Worm (Caenorhabditis elegans): Measurements from ENCODE around the gene C23H3.2.

Gene C23H3.2

DNA sequence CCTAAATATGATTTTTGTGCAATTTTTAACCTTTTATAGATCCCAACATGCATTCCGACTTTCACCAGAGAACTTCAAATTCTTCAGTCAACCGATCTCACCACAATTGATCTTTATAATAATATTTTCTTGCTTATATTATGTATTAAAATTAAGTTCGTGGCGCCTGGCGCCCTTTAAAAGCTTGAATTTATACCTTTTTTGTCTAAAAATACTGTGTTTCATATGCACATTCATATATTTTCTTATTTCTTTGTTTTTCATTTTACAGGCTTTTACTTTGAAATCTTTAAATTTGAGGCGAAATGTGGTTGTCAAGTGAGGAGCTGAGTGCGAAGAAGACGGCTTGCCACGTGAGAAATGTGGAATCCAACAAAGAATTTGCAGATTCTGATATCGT, 16.4 kb upstream of the C23H3.2 start, which contains the start of gene rpoa-49:
Gene rpoa-49, plus strand, starts transcription at position 301 of the 400 bp plus-strand sequence.
- no peak for TF ChIP-seq unc-62 (GFP tag; optimal IDR thresholded peaks at IDR 0.05)

DNA sequence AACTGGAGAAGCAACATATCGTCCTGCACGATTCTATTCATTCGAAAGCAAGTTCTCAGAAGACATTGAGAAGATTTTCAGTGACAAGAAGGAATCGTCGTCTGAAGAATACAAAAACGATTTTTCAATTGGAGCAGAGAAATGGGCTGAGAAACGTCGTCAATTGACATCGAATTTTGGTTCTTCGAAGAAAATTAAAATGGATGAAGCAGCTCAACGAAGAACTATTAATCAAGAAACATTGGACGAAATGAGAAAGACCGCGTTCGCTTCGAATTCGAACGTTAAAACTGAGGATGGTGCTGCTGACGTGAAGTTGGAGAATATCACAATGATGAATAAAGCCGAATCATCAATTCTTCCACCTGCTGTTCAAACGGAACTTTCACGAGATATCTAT, 15.0 kb upstream of the C23H3.2 start, which contains the start of gene rpt-4:
Gene rpt-4, minus strand, starts transcription at position 101 of the 400 bp plus-strand sequence.
- no peak for TF ChIP-seq unc-62 (GFP tag; optimal IDR thresholded peaks at IDR 0.05)

DNA sequence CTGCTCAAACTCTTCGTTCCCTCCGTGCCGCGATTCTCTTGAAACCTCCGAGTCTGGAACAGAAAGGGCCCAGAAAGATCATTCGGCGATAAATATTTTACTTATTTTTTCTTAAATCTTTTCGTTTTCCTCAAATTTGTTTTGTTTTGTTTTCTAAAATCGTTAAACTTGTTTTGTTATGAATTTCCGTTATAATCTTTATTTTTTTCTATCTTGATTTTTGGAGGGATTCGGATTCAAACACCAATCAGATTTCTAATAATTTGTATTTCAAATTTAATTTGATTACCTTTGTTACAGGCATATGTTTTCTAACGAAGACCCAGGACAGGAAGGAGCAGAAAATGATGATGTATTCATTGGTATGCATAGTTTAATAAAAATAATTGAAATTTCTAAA, 13.8 kb upstream of the C23H3.2 start, which contains the start of gene C23H3.5:
Gene C23H3.5, plus strand, starts transcription at position 301 of the 400 bp plus-strand sequence.
- TF ChIP-seq unc-62 (GFP tag; optimal IDR thresholded peaks at IDR 0.05), result no peak

DNA sequence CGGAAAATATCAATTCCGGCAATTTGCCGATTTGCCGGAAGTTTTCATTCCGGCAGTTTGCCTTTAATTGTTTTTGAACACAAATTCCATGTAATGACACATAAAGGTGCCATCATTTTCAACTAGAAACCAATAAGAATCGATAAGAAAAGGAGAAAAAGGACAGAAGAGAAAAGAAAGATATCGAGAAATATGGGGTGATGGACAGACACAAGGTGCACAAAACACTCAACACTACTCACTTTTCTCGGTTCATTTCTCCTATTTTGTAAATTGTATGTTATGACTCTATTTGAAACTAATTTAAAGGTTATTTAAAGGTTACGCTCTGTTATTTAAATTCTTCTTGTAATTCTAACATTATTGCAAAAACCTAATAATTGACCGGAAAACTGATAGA, 10.3 kb upstream of the C23H3.2 start:
- no peak for TF ChIP-seq unc-62 (GFP tag; optimal IDR thresholded peaks at IDR 0.05)

DNA sequence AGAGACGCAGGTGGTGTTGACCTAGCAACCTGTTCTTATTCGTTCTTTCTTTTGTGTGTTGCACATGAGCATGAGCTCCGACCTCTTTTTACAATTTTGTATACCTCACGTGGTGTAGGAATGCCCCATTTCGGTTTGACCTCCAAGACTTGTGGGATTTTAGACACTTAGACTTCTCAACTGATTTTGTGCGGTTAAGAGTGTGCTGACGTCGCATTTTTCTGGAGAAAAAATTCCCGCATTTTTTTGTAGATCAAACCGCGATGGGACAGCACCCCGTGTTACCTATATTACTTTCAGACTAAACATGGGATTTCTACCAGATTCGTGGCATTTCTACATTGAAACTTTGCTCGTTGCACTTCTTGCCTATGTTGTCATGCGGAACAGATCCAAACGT, 9.8 kb upstream of the C23H3.2 start, which contains the start of gene sptl-1:
Gene sptl-1, plus strand, starts transcription at position 301 of the 400 bp plus-strand sequence.
- TF ChIP-seq unc-62 (GFP tag; optimal IDR thresholded peaks at IDR 0.05), result no peak

DNA sequence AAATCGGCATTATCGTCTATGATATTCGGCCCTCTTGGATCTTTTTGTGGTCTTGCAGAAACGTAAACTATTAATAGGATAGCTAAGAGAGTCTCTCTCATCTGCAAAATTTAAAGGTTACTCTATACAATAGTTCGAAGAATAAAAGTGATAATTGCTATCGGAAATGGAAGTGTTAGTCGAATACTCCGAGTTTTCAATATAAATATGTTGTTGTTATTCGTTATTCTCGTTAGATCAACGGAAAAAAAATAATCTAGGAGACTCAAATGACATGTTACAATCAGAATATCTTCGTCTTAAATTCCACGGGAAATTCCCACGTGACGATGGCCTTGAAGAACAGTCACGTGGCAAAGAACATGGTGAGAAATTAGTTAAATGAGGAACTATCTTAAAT, 5.9 kb upstream of the C23H3.2 start, which contains the start of gene tre-5:
Gene tre-5, minus strand, starts transcription at position 101 of the 400 bp plus-strand sequence.
- TF ChIP-seq unc-62 (GFP tag; optimal IDR thresholded peaks at IDR 0.05), result no peak

DNA sequence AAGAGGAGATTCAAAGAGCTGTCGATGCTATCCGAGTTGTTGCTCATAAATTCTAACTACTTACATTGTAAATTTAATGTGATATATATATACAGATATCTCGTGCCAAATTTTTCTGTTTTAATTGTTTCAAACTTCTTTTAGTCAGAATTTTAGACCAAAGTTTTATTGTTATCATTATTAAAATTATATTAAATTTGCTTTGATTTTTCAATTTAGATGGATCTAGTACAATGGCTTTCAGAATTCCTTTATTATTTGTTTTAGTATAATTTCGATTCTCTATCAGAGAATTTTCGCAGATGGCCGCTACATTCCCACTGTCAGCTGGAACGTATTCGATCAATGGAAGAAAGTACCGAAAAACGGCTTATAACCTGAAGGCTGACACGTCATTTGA, 3.7 kb upstream of the C23H3.2 start, which contains the start of gene ascc-1:
Gene ascc-1, plus strand, starts transcription at position 301 of the 400 bp plus-strand sequence.
- no peak for TF ChIP-seq unc-62 (GFP tag; optimal IDR thresholded peaks at IDR 0.05)

DNA sequence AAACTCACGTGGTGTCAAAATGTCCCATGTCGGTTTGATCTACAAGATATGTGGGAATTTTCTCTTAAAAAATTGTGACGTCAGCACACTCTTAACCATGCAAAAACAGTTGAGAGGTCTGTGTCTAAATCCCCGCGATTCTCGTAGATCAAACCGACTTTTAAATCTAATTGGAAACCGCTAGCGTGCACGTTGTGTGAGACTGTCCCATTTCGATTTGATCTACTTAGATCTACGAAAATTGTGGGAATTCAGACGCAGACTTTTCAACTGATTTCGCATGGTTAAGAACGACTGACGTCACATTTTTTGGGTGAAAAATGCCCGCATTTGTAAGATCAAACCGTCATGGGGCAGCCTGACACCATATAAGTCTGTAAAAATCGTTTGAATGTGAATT, 3.2 kb upstream of the C23H3.2 start:
- TF ChIP-seq unc-62 (GFP tag; optimal IDR thresholded peaks at IDR 0.05), result no peak

DNA sequence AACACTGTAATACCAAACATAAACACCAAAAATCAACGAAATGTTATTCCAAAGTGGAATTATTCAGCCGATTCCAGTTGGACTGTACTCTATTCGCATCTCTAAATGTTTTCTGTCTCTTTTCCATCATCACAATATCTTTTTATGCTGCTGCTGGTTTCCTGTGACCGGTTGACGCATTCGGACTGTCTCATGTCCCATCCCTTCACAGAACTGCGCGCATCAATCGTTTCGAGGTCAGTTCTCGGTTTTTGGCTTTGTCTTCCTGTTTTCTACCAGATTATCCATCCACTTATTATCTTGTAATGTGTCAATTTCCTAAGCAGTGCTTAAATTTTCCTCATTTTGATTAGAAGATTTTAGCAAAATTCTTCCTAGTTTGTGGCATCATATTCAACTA, 1.1 kb upstream of the C23H3.2 start:
- no peak for TF ChIP-seq unc-62 (GFP tag; optimal IDR thresholded peaks at IDR 0.05)

DNA sequence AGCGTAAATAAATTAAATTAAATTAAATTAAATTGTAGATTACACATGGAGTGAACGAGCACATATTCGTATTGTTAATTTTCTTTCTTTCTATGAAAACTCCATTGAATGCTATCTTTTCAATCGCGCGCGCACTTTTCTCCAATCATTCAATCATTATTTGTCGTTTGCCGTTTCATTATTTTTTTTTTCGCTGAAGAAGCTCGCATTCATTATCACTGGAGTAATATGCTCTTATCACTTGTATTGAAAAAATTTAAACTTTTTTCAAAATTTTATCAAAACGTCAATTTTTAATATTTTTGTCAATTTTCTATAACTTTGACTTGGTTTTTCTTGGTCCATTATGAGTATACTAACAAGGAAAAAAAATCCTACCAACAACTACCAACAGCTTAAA, 4.4 kb downstream of the C23H3.2 start:
- no peak for TF ChIP-seq unc-62 (GFP tag; optimal IDR thresholded peaks at IDR 0.05)

DNA sequence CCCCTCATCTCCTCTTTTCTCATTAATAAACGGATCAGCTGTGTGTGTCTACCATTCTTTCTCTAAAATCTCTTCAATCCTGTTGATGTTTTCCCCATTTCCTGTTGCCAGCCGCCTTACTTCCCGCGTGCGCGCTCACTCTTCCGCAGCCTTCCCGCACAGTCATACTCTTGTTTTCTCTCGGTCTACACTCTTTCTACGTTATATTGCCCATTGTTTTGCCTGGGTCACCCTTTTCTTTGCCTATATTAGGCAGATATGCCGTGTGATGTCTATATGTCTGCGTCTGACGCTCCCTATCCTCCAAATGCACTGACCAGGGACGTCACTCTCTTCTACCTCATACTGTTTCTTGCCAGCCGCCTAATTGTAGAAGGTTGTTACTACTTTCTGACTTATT, 5.2 kb downstream of the C23H3.2 start:
- TF ChIP-seq unc-62 (GFP tag; optimal IDR thresholded peaks at IDR 0.05), result no peak

DNA sequence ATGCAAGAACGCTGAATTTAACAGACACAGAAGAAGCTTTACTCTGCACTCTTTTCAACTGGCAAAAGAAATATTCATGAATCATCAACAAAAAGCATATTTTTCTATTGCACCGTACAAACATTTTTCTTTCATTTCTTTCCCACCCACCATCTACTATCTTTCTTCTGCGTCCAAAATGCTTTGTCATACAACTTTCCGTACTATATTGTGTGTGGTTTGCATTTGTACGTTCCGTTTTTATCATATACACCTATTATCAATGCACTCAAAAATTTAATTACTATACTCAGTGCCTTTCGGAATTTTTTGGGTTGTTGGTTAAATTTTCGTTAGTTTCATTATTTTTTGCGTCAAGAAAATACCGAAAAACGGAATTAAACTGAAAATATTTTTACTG, 6.5 kb downstream of the C23H3.2 start:
- TF ChIP-seq unc-62 (GFP tag; optimal IDR thresholded peaks at IDR 0.05), result no peak

DNA sequence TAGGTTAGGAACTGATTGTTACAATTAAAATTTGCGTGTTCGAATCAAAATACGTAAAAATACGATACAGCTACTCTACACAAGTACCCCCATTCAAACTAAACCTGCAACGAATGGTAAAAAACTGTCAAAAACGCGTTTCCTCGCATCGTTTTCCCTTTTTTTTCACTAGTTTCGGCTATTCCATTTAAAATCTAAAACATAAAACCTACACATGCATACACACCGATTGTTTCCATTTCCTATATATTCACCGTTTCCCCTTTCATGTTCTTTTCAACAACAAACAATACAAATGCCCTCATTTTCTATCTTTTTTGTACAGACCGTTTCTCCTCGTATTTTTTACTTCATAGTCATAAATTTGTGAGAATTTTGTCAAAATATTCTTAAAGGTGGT, 7.6 kb downstream of the C23H3.2 start:
- TF ChIP-seq unc-62 (GFP tag; optimal IDR thresholded peaks at IDR 0.05), result no peak

DNA sequence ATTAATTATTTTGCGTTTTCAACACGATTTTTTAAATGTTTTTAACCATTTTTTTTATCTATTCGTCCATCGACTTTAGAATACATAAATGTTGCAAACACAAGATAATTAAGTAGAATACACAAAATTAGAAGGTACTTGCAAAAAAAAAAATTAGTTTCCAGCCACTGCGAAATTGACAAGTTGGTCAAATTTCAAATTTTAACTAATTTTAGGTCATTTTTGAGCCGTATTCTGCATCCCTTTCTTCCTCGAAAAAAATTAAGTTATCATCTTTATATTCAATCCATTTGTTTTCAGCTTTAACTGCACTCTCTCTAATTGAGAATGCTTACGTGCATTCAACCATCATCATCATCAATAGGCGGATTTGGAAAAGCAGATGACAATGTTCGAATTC, 8.2 kb downstream of the C23H3.2 start, which contains the start of gene egl-26:
Gene egl-26, plus strand, starts transcription at position 301 of the 400 bp plus-strand sequence.
- no peak for TF ChIP-seq unc-62 (GFP tag; optimal IDR thresholded peaks at IDR 0.05)

DNA sequence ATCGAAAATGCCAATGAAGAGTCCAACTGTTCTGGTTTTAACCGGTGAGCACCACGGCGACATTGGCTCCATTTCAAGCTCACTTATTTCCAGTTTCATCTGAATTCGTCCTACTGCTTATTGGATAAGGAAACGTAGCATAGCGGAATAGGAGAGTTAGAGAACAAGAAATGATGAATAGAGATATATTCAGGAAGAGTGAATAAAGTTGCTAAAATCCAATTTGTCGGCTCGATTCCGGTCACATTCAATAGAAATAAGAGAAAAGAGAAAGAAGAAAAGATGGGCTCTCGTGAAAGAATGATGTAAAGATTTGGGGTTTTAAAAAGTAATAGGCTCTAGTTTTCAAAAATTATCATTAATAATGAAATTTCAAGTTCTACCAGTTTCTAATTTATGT, 12.2 kb downstream of the C23H3.2 start:
- TF ChIP-seq unc-62 (GFP tag; optimal IDR thresholded peaks at IDR 0.05), result no peak

DNA sequence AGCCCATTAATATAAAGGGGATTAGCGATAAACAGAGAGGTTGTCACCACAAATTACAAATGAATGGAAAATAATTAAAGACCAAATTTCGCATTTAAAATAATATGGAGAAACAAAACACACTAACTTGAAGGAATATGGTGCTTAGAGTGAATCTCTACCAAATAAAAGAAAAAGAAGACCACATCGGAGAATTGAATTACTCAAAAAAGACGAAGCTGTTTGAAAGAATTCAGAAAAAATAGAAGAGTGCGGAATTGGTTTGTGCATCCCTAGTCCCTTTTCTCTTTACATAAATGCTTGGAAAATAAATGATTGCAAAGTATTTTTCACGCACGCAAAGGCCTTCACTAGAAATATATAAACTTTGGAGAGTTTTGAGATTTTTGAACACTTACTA, 12.8 kb downstream of the C23H3.2 start:
- TF ChIP-seq unc-62 (GFP tag; optimal IDR thresholded peaks at IDR 0.05), result no peak

DNA sequence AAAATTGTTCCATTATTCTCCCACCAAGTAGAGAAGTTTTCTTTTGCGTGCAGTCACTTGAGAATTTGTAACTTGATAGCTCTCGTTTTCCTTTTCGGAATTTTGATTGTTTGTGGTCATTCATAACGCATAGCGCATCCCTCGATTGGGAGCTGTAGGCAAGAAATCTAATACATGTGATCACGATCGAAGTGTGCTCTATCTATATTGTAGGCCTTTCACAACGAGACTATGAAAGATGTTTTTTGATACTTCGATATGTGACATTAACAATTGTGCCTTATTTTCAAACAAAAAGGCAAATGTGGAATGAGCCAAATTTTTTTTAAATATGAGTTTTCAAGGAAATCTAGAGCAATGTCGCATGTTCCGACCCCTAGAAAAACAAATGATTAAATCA, 14.7 kb downstream of the C23H3.2 start:
- TF ChIP-seq unc-62 (GFP tag; optimal IDR thresholded peaks at IDR 0.05), result no peak

DNA sequence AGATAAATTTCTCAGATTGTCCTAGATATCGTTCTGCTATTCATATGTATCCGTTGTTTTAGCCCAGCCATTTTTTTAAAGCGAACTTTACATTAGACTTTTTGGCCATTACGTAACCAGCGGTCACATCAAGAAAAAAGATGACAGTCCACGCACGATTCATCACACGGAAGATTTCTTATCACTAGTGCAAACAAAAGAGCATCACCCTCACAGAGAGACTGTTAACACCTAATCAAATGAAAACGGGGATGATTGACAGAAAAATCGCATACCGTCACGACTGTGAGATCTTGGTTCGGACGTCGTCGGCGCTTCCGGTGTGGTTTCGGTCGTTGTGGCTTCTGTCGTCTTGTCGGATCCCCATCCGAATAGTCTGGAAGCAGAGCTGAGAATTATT, 15.5 kb downstream of the C23H3.2 start:
- TF ChIP-seq unc-62 (GFP tag; optimal IDR thresholded peaks at IDR 0.05), result no peak

Data from whole organism, dauer.